Worm (Caenorhabditis elegans): ENCODE measurements around the gene T16A9.3.
A peak's percentile ranks its signal among the peaks of the same experiment; 100 is the strongest.

Gene T16A9.3

DNA sequence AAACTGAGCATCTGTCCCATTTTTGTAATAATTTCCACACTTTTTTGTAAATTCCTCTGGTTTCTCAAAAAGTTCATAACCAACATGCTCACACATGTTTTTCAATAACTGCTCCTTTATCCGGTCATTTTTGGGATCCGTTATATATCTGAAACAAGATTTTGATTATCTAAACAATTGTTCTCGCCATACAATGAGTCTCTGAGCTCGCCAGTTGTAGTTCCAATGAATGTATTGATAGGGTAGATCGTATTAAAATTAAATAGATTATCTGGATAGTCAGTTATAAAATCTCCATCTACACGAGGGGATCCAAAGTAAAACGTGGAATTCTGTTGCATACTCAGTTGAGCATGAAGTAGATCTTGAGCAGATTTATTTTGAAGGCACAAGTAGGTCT lies 28.7 kb upstream of the T16A9.3 start:
- TF ChIP-seq pqm-1 (tag; optimal IDR thresholded peaks at IDR 0.05) (no peak), unc-62 (GFP tag; optimal IDR thresholded peaks at IDR 0.05) (no peak), nhr-77 (tag; optimal IDR thresholded peaks at IDR 0.05) (no peak), skn-1 (tag; optimal IDR thresholded peaks at IDR 0.05) (no peak), efl-1 (optimal IDR thresholded peaks at IDR 0.05) (no peak), efl-1 (GFP tag; optimal IDR thresholded peaks at IDR 0.05 in 1 of 2) (no peak), hpl-2 (GFP tag; optimal IDR thresholded peaks at IDR 0.05) (no peak), irx-1 (tag; optimal IDR thresholded peaks at IDR 0.05) (no peak), sptf-1 (tag; optimal IDR thresholded peaks at IDR 0.05) (no peak), zag-1 (tag; optimal IDR thresholded peaks at IDR 0.05) (no peak), blmp-1 (tag; optimal IDR thresholded peaks at IDR 0.05) (no peak), lin-13 (GFP tag; optimal IDR thresholded peaks at IDR 0.05) (no peak), lir-3 (tag; optimal IDR thresholded peaks at IDR 0.05; ENCODE audit: poor library complexity) (no peak), ets-5 (GFP tag; IDR thresholded peaks at IDR 0.05) (no peak)

DNA sequence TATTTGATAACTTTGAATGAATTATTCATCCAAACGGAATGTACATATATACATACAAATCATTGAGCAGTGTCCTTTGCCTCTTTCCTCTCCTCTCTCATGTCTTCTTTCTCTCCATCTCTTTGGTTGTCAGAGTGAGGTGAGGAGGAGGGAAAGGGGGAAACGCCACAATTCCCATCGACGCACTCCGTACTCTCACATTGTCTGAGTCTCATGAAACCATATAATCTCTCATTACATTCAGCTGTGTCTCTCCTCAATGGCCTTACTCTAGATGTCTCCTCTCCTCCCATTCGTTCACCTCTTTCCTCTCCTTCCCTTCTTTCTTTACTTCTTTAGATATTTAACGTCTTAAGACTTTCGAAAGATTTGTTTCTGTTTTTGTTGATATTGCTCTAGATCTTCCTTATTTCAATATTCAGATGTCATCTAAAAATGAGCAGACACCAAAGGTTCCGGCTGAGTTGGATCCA lies 27.6 kb upstream of the T16A9.3 start, which contains the start of gene ceh-74:
Gene ceh-74 (plus strand): TSS at position 423 of the 473 bp plus-strand sequence.
- TF ChIP-seq swsn-7 (tag; optimal IDR thresholded peaks at IDR 0.05) (peak; percentile 12), nhr-85 (tag) (peak; percentile 28), mep-1 (tag; optimal IDR thresholded peaks at IDR 0.05) (peak; percentile 42), mdl-1 (tag; optimal IDR thresholded peaks at IDR 0.05) (no peak), unc-86 (tag; optimal IDR thresholded peaks at IDR 0.05) (peak; percentile 16), lin-35 (GFP tag; optimal IDR thresholded peaks at IDR 0.05) (peak in 1 of 2 experiments; percentile 31), lin-14 (GFP tag; optimal IDR thresholded peaks at IDR 0.05) (peak; percentile 61), Y116A8C.19 (tag; optimal IDR thresholded peaks at IDR 0.05; ENCODE audit: borderline replicate concordance) (no peak), efl-1 (optimal IDR thresholded peaks at IDR 0.05) (peak; percentile 36 to 44), efl-1 (GFP tag; optimal IDR thresholded peaks at IDR 0.05 in 1 of 2) (no peak)

DNA sequence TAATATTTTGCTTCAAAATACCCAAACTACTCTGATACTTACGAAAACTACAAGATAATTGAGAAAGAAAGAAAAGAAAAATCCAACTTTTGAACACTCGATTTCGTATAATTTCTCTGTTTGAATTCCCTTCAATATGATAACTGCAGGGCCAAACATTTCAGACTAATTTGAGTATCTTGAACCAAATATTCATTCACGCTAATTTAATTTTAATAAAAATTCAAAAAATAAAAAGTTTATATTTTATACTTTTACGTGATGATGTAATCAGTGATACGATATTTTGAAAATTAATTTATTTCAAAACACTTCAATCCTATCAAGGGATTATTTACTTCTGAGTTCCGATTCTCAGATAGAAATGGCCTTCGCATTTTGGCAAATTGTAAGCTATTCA lies 25.4 kb upstream of the T16A9.3 start, which contains the start of gene ZC376.8:
Gene ZC376.8 (plus strand): TSS at position 301 of the 400 bp plus-strand sequence.
- TF ChIP-seq F16B12.6 (tag; optimal IDR thresholded peaks at IDR 0.05) (no peak), hpl-2 (GFP tag; optimal IDR thresholded peaks at IDR 0.05) (no peak), lin-14 (GFP tag; optimal IDR thresholded peaks at IDR 0.05) (no peak), nhr-85 (tag) (no peak), vab-15 (tag; optimal IDR thresholded peaks at IDR 0.05) (no peak), nhr-11 (tag; optimal IDR thresholded peaks at IDR 0.05) (no peak), xbp-1 (tag; optimal IDR thresholded peaks at IDR 0.05) (no peak), nhr-28 (tag; optimal IDR thresholded peaks at IDR 0.05) (no peak), lin-15B (tag; optimal IDR thresholded peaks at IDR 0.05) (no peak), egl-27 (tag; optimal IDR thresholded peaks at IDR 0.05) (no peak), efl-1 (optimal IDR thresholded peaks at IDR 0.05) (no peak), efl-1 (GFP tag; optimal IDR thresholded peaks at IDR 0.05 in 1 of 2) (no peak), ceh-8 (GFP tag; optimal IDR thresholded peaks at IDR 0.05) (no peak), unc-86 (tag; optimal IDR thresholded peaks at IDR 0.05) (no peak), elt-3 (tag; optimal IDR thresholded peaks at IDR 0.05) (no peak), hlh-4 (tag; optimal IDR thresholded peaks at IDR 0.05) (no peak), grh-1 (GFP tag; IDR thresholded peaks at IDR 0.05) (no peak), ztf-11 (tag; optimal IDR thresholded peaks at IDR 0.05) (no peak), unc-130 (tag; optimal IDR thresholded peaks at IDR 0.05) (no peak), fkh-4 (tag; optimal IDR thresholded peaks at IDR 0.05; ENCODE audit: borderline replicate concordance) (no peak)

DNA sequence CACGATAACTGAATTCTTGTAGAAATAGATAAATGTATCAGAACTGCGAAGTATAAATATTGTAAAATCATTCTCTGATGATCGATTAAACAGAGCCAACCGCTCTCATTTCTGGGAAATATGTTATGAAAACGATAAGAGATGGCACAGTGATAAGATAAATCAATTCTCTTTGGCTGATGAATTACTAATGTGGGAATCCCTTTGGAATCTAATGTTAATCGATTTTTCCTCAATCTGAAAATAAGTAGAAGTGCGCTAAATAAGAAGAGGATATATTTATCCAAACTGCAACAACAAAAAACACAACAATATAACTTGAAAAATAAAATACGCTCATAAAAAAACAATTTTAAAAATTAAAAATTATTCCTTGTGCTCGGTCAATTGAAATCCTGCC lies 22.5 kb upstream of the T16A9.3 start, which contains the start of gene cest-2.3:
Gene cest-2.3 (minus strand): TSS at position 101 of the 400 bp plus-strand sequence.
- no peak for TF ChIP-seq rnt-1 (tag; optimal IDR thresholded peaks at IDR 0.05)
- no peak for TF ChIP-seq efl-1 (optimal IDR thresholded peaks at IDR 0.05)
- peak in 1 of 2 experiments; percentile 85 for TF ChIP-seq efl-1 (GFP tag; optimal IDR thresholded peaks at IDR 0.05 in 1 of 2)

All from whole organism, L1 larva.